Fruit fly (Drosophila melanogaster) whole organism, wandering third instar larva: ENCODE data around the gene Ppat-Dpck.

Experiments
- Abd-B ChIP-seq: fragments of >200 bp; optimal IDR thresholded peaks from 2 replicates; lab custom pipeline; 2017; ENCODE audit warnings: missing biosample characterization, missing genetic modification characterization
- CG32264 ChIP-seq: fragments of 200-800 bp; sonication (Bioruptor generic); optimal IDR thresholded peaks from 2 replicates; lab custom pipeline; 2016; ENCODE audit warnings: missing biosample characterization, missing genetic modification characterization
- CG9705 ChIP-seq: fragments of 200-800 bp; sonication (Bioruptor generic); optimal IDR thresholded peaks from 2 replicates; lab custom pipeline; 2018; ENCODE audit warnings: missing biosample characterization, mild to moderate bottlenecking, missing genetic modification characterization
- CrebA ChIP-seq: fragments of 200-800 bp; sonication (Bioruptor generic); optimal IDR thresholded peaks from 2 replicates; lab custom pipeline; 2016; ENCODE audit warnings: missing biosample characterization, mild to moderate bottlenecking, missing genetic modification characterization, borderline replicate concordance
- Dfd ChIP-seq: fragments of >200 bp; optimal IDR thresholded peaks from 2 replicates; lab custom pipeline; 2017; ENCODE audit warnings: missing biosample characterization, missing genetic modification characterization
- HLH106 ChIP-seq: fragments of 200-800 bp; optimal IDR thresholded peaks from 3 replicates; lab custom pipeline; 2019; ENCODE audit warnings: missing biosample characterization, mild to moderate bottlenecking, missing genetic modification characterization, moderate library complexity
- Hnf4 ChIP-seq: fragments of 200-800 bp; sonication (Bioruptor generic); optimal IDR thresholded peaks from 2 replicates; lab custom pipeline; 2016; ENCODE audit warnings: missing biosample characterization, mild to moderate bottlenecking, missing genetic modification characterization
- Hr83 ChIP-seq: fragments of 200-300 bp; sonication (Bioruptor generic); optimal IDR thresholded peaks from 2 replicates; lab custom pipeline; 2016; ENCODE audit warnings: missing biosample characterization, mild to moderate bottlenecking, missing genetic modification characterization, moderate library complexity; ENCODE audit not compliant: poor library complexity, severe bottlenecking
- Jra ChIP-seq: sonication (Bioruptor generic); optimal IDR thresholded peaks from 2 replicates; lab custom pipeline; 2016; ENCODE audit warnings: missing biosample characterization, missing genetic modification characterization
- Mio ChIP-seq: sonication (Bioruptor generic); optimal IDR thresholded peaks from 2 replicates; lab custom pipeline; 2016; ENCODE audit warnings: missing biosample characterization, missing genetic modification characterization
- Myc ChIP-seq: fragments of >200 bp; optimal IDR thresholded peaks from 2 replicates; lab custom pipeline; 2017
- OdsH ChIP-seq: fragments of 200-800 bp; sonication (Bioruptor generic); optimal IDR thresholded peaks from 2 replicates; lab custom pipeline; 2016; ENCODE audit warnings: missing biosample characterization, mild to moderate bottlenecking, missing genetic modification characterization
- Rel ChIP-seq, 2 experiments: fragments of 200-800 bp; sonication (Bioruptor generic) in 1 of 2; optimal IDR thresholded peaks; 2 replicates in 1 of 2; 3 replicates in 1 of 2; lab custom pipeline; 2016 to 2019; ENCODE audit warnings: mild to moderate bottlenecking in 2 of 2, missing biosample characterization in 2 of 2, missing genetic modification characterization in 2 of 2, moderate library complexity in 1 of 2
- Sp1 ChIP-seq: fragments of 200-800 bp; sonication (Bioruptor generic); optimal IDR thresholded peaks from 3 replicates; lab custom pipeline; 2019; ENCODE audit warnings: missing biosample characterization, mild to moderate bottlenecking, missing genetic modification characterization, moderate library complexity
- Vsx2 ChIP-seq: fragments of 200-300, 225-300 bp; sonication (Bioruptor generic); optimal IDR thresholded peaks from 2 replicates; lab custom pipeline; 2018; ENCODE audit warnings: missing biosample characterization, missing genetic modification characterization; ENCODE audit not compliant: partially characterized antibody
- br ChIP-seq: fragments of 200-800 bp; sonication (Bioruptor generic); optimal IDR thresholded peaks from 2 replicates; lab custom pipeline; 2016; ENCODE audit warnings: missing biosample characterization, missing genetic modification characterization
- dsf ChIP-seq: sonication (Bioruptor generic); optimal IDR thresholded peaks from 2 replicates; lab custom pipeline; 2016; ENCODE audit warnings: missing biosample characterization, missing genetic modification characterization, borderline replicate concordance
- ey ChIP-seq: fragments of 200-800 bp; sonication (Bioruptor generic); optimal IDR thresholded peaks from 2 replicates; lab custom pipeline; 2016; ENCODE audit warnings: missing biosample characterization, missing genetic modification characterization
- foxo ChIP-seq, 2 experiments: fragments of 200-800 bp; sonication (Bioruptor generic); optimal IDR thresholded peaks; 2 replicates in 1 of 2; 3 replicates in 1 of 2; lab custom pipeline; 2016 to 2017; ENCODE audit warnings: missing biosample characterization in 2 of 2, missing genetic modification characterization in 2 of 2
- fru ChIP-seq: fragments of 200-800 bp; sonication (Bioruptor generic); optimal IDR thresholded peaks from 3 replicates; lab custom pipeline; 2016; ENCODE audit warnings: missing biosample characterization, mild to moderate bottlenecking, missing genetic modification characterization
- h ChIP-seq: fragments of 200-800 bp; sonication (Bioruptor generic); optimal IDR thresholded peaks from 3 replicates; lab custom pipeline; 2016; ENCODE audit warnings: missing biosample characterization, mild to moderate bottlenecking, missing genetic modification characterization
- jim ChIP-seq: fragments of 175-275, 200-325 bp; sonication (Bioruptor generic); optimal IDR thresholded peaks from 2 replicates; lab custom pipeline; 2016; ENCODE audit warnings: missing biosample characterization, mild to moderate bottlenecking, missing genetic modification characterization
- lola ChIP-seq: fragments of >200 bp; optimal IDR thresholded peaks from 2 replicates; lab custom pipeline; 2017; ENCODE audit warnings: missing biosample characterization, missing genetic modification characterization
- psq ChIP-seq: fragments of 200-800 bp; sonication (Bioruptor generic); optimal IDR thresholded peaks from 3 replicates; lab custom pipeline; 2017; ENCODE audit warnings: missing biosample characterization, mild to moderate bottlenecking, missing genetic modification characterization, moderate library complexity
- rgr ChIP-seq: fragments of 200-800 bp; sonication (Bioruptor generic); optimal IDR thresholded peaks from 3 replicates; lab custom pipeline; 2016; ENCODE audit warnings: missing biosample characterization, mild to moderate bottlenecking, missing genetic modification characterization
- sage ChIP-seq: fragments of 200-800 bp; sonication (Bioruptor generic); optimal IDR thresholded peaks from 2 replicates; lab custom pipeline; 2016; ENCODE audit warnings: missing biosample characterization, mild to moderate bottlenecking, missing genetic modification characterization
- sv ChIP-seq: fragments of 200-800 bp; sonication (Bioruptor generic); optimal IDR thresholded peaks from 3 replicates; lab custom pipeline; 2016; ENCODE audit warnings: missing biosample characterization, missing genetic modification characterization
- tai ChIP-seq: sonication (Bioruptor generic); optimal IDR thresholded peaks from 2 replicates; lab custom pipeline; 2016; ENCODE audit warnings: missing biosample characterization, missing genetic modification characterization
- usp ChIP-seq: fragments of >200 bp; optimal IDR thresholded peaks from 2 replicates; lab custom pipeline; 2017; ENCODE audit warnings: missing biosample characterization, missing genetic modification characterization
- woc ChIP-seq: sonication (Bioruptor generic); optimal IDR thresholded peaks from 2 replicates; lab custom pipeline; 2016; ENCODE audit warnings: missing biosample characterization, mild to moderate bottlenecking, missing genetic modification characterization

The Ppat-Dpck gene

DNA sequence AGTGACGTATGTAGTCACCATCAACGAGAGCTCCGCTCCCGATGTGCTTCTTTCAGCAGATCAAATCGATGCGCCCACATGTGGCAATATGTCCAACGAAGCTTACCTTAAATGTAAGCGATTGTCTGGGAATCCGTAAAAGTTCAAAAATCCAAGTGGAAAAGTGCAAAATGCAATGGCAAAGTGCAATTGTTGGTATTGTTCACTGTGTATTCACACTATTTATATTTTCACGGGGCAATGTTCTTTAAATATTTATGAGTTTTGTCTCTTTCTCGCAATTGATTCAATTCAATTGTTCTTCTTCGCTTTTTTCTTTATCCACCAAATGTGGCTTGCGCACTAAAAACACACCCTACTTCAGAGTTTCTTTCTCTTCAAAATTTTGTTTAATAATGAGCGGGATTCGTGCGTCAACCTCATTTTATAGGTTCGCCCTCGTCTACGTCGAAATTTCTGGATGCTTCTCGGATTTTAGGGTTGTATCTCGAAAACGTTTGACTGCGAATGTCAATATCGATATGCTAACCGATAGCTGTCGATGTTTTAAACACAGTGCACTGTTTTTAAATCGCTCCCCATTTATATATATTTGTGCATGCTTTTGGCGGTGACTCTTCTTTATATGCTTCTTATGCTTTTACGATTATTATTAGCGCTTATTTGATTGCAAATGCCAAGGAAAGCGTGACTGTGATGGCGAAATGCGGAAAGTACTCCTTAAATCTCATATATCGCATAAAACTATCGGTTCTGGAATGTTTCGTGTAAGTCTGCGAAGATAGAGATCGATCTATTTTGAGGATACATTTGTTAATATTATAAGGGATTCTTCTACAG lies 16.6 kb downstream of the Ppat-Dpck start, which contains the start of gene DnaJ-1:
DnaJ-1 (minus strand) TSS at position 450 of the 840 bp plus-strand sequence.
- TF ChIP-seq ey (GFP tag; lab: Kevin White, UChicago) = no peak
- TF ChIP-seq Sp1 (GFP tag; lab: Kevin White, UChicago) = peak; percentile 79
- no peak for TF ChIP-seq Vsx2 (GFP tag; lab: Kevin White, UChicago)
- TF ChIP-seq h (GFP tag; lab: Kevin White, UChicago) = peak; percentile 44
- peak; percentile 18 for TF ChIP-seq OdsH (GFP tag; lab: Kevin White, UChicago)
- TF ChIP-seq tai (GFP tag; lab: Kevin White, UChicago) = no peak
- no peak for TF ChIP-seq Myc (lab: Kevin White, UChicago)
- TF ChIP-seq rgr (GFP tag; lab: Kevin White, UChicago) = peak; percentile 51
- peak; percentile 72 for TF ChIP-seq Hr83 (GFP tag; lab: Kevin White, UChicago)
- TF ChIP-seq fru (GFP tag; lab: Kevin White, UChicago) = peak; percentile 23
- TF ChIP-seq Hnf4 (GFP tag; lab: Kevin White, UChicago) = no peak
- no peak for TF ChIP-seq CrebA (GFP tag; lab: Kevin White, UChicago)
- peak; percentile 61 for TF ChIP-seq woc (GFP tag; lab: Kevin White, UChicago)
- TF ChIP-seq foxo (GFP tag; optimal IDR thresholded peaks at IDR 0.05; lab: Kevin White, UChicago) = peak in 1 of 2 experiments; percentile 37
- no peak for TF ChIP-seq psq (GFP tag; lab: Kevin White, UChicago)
- TF ChIP-seq Mio (GFP tag; lab: Kevin White, UChicago) = no peak
- no peak for TF ChIP-seq jim (GFP tag; lab: Kevin White, UChicago)
- TF ChIP-seq dsf (GFP tag; lab: Kevin White, UChicago) = no peak
- TF ChIP-seq CG9705 (GFP tag; lab: Kevin White, UChicago) = no peak
- TF ChIP-seq Jra (GFP tag; lab: Kevin White, UChicago) = peak; percentile 27
- no peak for TF ChIP-seq sage (GFP tag; lab: Kevin White, UChicago)
- TF ChIP-seq lola = no peak
- TF ChIP-seq br (GFP tag; lab: Kevin White, UChicago) = peak; percentile 12
- TF ChIP-seq HLH106 (tag; lab: Kevin White, UChicago) = peak; percentile 8
- TF ChIP-seq sv (GFP tag; lab: Kevin White, UChicago) = no peak
- TF ChIP-seq Abd-B (GFP tag; lab: Kevin White, UChicago) = no peak
- TF ChIP-seq Dfd = no peak
- peak; percentile 10 for TF ChIP-seq CG32264 (GFP tag; lab: Kevin White, UChicago)

DNA sequence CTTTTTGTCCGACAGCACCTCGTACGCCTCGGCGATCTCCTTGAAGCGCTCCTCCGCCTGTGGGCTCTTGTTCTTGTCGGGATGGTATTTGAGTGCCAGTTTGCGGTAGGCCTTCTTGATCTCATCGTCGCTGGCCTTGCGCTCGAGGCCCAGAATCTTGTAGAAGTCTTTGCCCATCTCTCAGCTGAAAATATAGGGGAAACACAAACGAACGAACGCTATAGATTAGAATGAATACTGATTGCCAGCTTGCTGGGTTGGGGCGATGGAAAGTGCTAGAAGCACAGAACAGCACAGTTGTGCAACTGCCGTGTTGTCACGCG lies 17.2 kb downstream of the Ppat-Dpck start:
- TF ChIP-seq Rel (GFP tag; optimal IDR thresholded peaks at IDR 0.05; lab: Kevin White, UChicago) (no peak), Rel (tag; optimal IDR thresholded peaks at IDR 0.05; lab: Kevin White, UChicago) (peak; percentile 97), fru (GFP tag; lab: Kevin White, UChicago) (no peak), Sp1 (GFP tag; lab: Kevin White, UChicago) (no peak)

DNA sequence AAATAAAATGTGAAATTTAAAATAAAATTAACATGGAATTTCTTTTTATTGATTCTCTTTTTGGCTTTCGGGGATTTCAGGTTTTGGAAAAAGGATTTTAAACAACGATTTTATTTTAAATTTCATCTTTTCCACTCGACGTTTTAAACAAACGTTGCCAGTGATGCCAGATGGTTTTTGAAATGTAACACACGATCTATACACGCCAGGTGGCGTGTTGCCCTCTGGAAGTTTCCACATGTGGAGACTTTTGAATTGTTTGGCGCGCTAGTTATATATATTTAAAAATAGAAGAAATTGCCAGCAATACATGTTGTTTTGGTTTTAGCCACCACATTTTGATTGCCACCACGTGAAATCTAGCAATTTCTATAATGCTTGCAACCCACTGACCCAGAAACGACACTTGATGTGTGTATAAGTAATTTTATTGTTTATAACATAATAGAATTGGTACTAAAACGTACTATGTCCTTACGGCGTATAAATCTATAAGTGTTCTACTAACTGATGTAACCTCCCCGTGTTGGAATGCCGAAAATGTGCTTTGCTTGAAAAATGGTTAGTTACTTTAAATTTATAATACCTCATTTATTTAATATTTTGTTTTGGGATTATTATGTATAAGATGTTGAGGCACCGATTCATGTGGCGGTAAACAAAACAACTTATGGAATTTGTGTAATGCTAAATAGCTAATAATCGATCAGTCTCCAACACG lies 18.8 kb downstream of the Ppat-Dpck start:
- TF ChIP-seq psq (GFP tag; lab: Kevin White, UChicago) (no peak), Vsx2 (GFP tag; lab: Kevin White, UChicago) (no peak), Rel (GFP tag; optimal IDR thresholded peaks at IDR 0.05; lab: Kevin White, UChicago) (no peak), Rel (tag; optimal IDR thresholded peaks at IDR 0.05; lab: Kevin White, UChicago) (no peak), lola (no peak), CG32264 (GFP tag; lab: Kevin White, UChicago) (no peak), usp (GFP tag; lab: Kevin White, UChicago) (no peak), Sp1 (GFP tag; lab: Kevin White, UChicago) (no peak), sage (GFP tag; lab: Kevin White, UChicago) (peak; percentile 26), Myc (lab: Kevin White, UChicago) (peak; percentile 84), woc (GFP tag; lab: Kevin White, UChicago) (no peak)
